Worm (Caenorhabditis elegans) whole organism, young adult: ENCODE measurements around the gene ZK813.6.

ENCODE experiments used
- B0336.3 ChIP-seq: fragments of 200-800 bp; sonication (Bioruptor generic); IDR thresholded peaks from 2 replicates; pipeline ENCODE4 v1.3.6; 2022; ENCODE audit warnings: missing genetic modification characterization, missing compliant biosample characterization
- F57A8.1 ChIP-seq: fragments of 200-800 bp; sonication (Bioruptor generic); optimal IDR thresholded peaks from 2 replicates; lab custom pipeline; 2018; ENCODE audit warnings: mild to moderate bottlenecking, missing genetic modification characterization, moderate library complexity, missing compliant biosample characterization
- Y79H2A.3 ChIP-seq: fragments of 200-800 bp; sonication (Bioruptor generic); conservative IDR thresholded peaks from 2 replicates; pipeline ENCODE4 v1.3.6; 2022; ENCODE audit warnings: missing genetic modification reagents, missing genetic modification characterization, missing compliant biosample characterization
- ceh-100 ChIP-seq: fragments of 200-800 bp; sonication (Bioruptor generic); IDR thresholded peaks from 2 replicates; pipeline ENCODE4 v1.3.6; 2022; ENCODE audit warnings: missing genetic modification reagents, missing genetic modification characterization, missing compliant biosample characterization
- ceh-27 ChIP-seq: fragments of 200-800 bp; sonication (Bioruptor generic); optimal IDR thresholded peaks from 2 replicates; lab custom pipeline; 2018; ENCODE audit warnings: mild to moderate bottlenecking, missing genetic modification characterization, moderate library complexity, missing compliant biosample characterization
- ceh-58 ChIP-seq: fragments of 200-800 bp; sonication (Bioruptor generic); IDR thresholded peaks from 2 replicates; pipeline ENCODE4 v1.3.6; 2022; ENCODE audit warnings: missing genetic modification characterization, missing compliant biosample characterization
- him-1 ChIP-seq: sonication (generic microtip); optimal IDR thresholded peaks from 2 replicates; lab custom pipeline; 2016; ENCODE audit warnings: missing genotype, missing genetic modification reagents, missing genetic modification characterization, missing compliant biosample characterization
- hsf-1 ChIP-seq: fragments of 200-800 bp; sonication (Bioruptor generic); IDR thresholded peaks from 2 replicates; pipeline ENCODE4 v1.3.6; 2022; ENCODE audit warnings: missing genetic modification reagents, missing genetic modification characterization, missing compliant biosample characterization
- madf-10 ChIP-seq: sonication (generic microtip); optimal IDR thresholded peaks from 2 replicates; lab custom pipeline; 2016; ENCODE audit warnings: mild to moderate bottlenecking, missing genetic modification characterization, missing compliant biosample characterization
- madf-3 ChIP-seq: fragments of 200-800 bp; sonication (Bioruptor generic); IDR thresholded peaks from 2 replicates; pipeline ENCODE4 v1.3.6; 2022; ENCODE audit warnings: missing genetic modification reagents, missing genetic modification characterization, missing compliant biosample characterization
- nfya-1 ChIP-seq: sonication (generic microtip); optimal IDR thresholded peaks from 2 replicates; lab custom pipeline; 2017; ENCODE audit warnings: antibody characterized with exemption, missing compliant biosample characterization, missing genetic modification characterization, borderline replicate concordance; ENCODE audit not compliant: insufficient read depth
- pha-4 ChIP-seq: fragments of 150-350 bp; sonication (generic microtip); optimal IDR thresholded peaks from 2 replicates; lab custom pipeline; 2014; ENCODE audit warnings: missing biosample characterization, missing genetic modification reagents, missing genetic modification characterization
- tlf-1 ChIP-seq: fragments of 200-800 bp; sonication (Bioruptor generic); optimal IDR thresholded peaks from 2 replicates; lab custom pipeline; 2018; ENCODE audit warnings: mild to moderate bottlenecking, missing genetic modification characterization, missing compliant biosample characterization

ce11 chrX:3430020-3430419, 5.4 kb downstream of the ZK813.6 start, which contains the start of gene ZK813.4:
- no peak for TF ChIP-seq tlf-1 (GFP tag; lab: Kevin White, UChicago)
- no peak for TF ChIP-seq F57A8.1 (GFP tag; lab: Kevin White, UChicago)
- TF ChIP-seq B0336.3 (GFP tag; lab: Robert Waterston, UW) = no peak
- no peak for TF ChIP-seq ceh-100 (GFP tag; lab: Robert Waterston, UW)
- no peak for TF ChIP-seq madf-3 (GFP tag; lab: Robert Waterston, UW)
- TF ChIP-seq him-1 (tag; lab: Kevin White, UChicago) = no peak
- no peak for TF ChIP-seq pha-4 (tag; lab: Kevin White, UChicago)
- no peak for TF ChIP-seq ceh-58 (GFP tag; lab: Robert Waterston, UW)
- no peak for TF ChIP-seq Y79H2A.3
- no peak for TF ChIP-seq madf-10 (tag; lab: Kevin White, UChicago)
- TF ChIP-seq hsf-1 (GFP tag; lab: Robert Waterston, UW) = no peak
- TF ChIP-seq nfya-1 = no peak
- no peak for TF ChIP-seq ceh-27 (GFP tag; lab: Kevin White, UChicago)
